Worm (Caenorhabditis elegans): ENCODE data around the gene C10C6.13.

ce11 chrIV:11493899-11494298 is 24.4 kb upstream of the C10C6.13 start:
- TF ChIP-seq T22C8.4 (GFP tag; IDR thresholded peaks at IDR 0.05): no peak
- TF ChIP-seq klf-2 (GFP tag; conservative IDR thresholded peaks at IDR 0.05): no peak
- no peak for TF ChIP-seq tab-1 (GFP tag; IDR thresholded peaks at IDR 0.05)
- TF ChIP-seq flt-1 (GFP tag; IDR thresholded peaks at IDR 0.05): no peak
- no peak for TF ChIP-seq cog-1 (tag; optimal IDR thresholded peaks at IDR 0.05)

Measured in whole organism, midembryonic.